Worm (Caenorhabditis elegans) whole organism, late embryonic: ENCODE results near the gene irk-2.
A peak's percentile ranks its signal among the peaks of the same experiment; 100 is the strongest.

Experiments used
- C08G9.2 ChIP-seq: sonication (generic microtip); optimal IDR thresholded peaks from 2 replicates; lab custom pipeline; 2016; ENCODE audit warnings: mild to moderate bottlenecking, missing genetic modification characterization, moderate library complexity, missing compliant biosample characterization
- F13H6.1 ChIP-seq: sonication (generic microtip); optimal IDR thresholded peaks from 2 replicates; lab custom pipeline; 2016; ENCODE audit warnings: missing genetic modification characterization, missing compliant biosample characterization
- K02D7.2 ChIP-seq: sonication (generic microtip); optimal IDR thresholded peaks from 2 replicates; lab custom pipeline; 2017; ENCODE audit warnings: mild to moderate bottlenecking, missing genetic modification characterization, missing compliant biosample characterization
- T23F11.4 ChIP-seq: fragments of 200-800 bp; sonication (Bioruptor generic); optimal IDR thresholded peaks from 2 replicates; lab custom pipeline; 2018; ENCODE audit warnings: mild to moderate bottlenecking, missing genetic modification characterization, missing compliant biosample characterization
- ahr-1 ChIP-seq: sonication (generic microtip); optimal IDR thresholded peaks from 2 replicates; lab custom pipeline; 2016; ENCODE audit warnings: missing genetic modification characterization, missing compliant biosample characterization
- ama-1 ChIP-seq: fragments of 150-350 bp; optimal IDR thresholded peaks from 2 replicates; lab custom pipeline; 2014
- ceh-18 ChIP-seq: sonication (generic microtip); optimal IDR thresholded peaks from 2 replicates; lab custom pipeline; 2016; ENCODE audit warnings: missing genetic modification characterization, missing compliant biosample characterization
- ceh-19 ChIP-seq: fragments of 200-800 bp; sonication (Bioruptor generic); optimal IDR thresholded peaks from 2 replicates; lab custom pipeline; 2018; ENCODE audit warnings: mild to moderate bottlenecking, missing genetic modification characterization, missing compliant biosample characterization
- ceh-22 ChIP-seq: sonication (generic microtip); optimal IDR thresholded peaks from 2 replicates; lab custom pipeline; 2017; ENCODE audit warnings: missing biosample characterization, missing genetic modification characterization
- ceh-24 ChIP-seq: sonication (generic microtip); optimal IDR thresholded peaks from 2 replicates; lab custom pipeline; 2016; ENCODE audit warnings: mild to moderate bottlenecking, missing genetic modification characterization, missing compliant biosample characterization
- ceh-30 ChIP-seq: fragments of 150-350 bp; optimal IDR thresholded peaks from 2 replicates; lab custom pipeline; 2014; ENCODE audit warnings: missing biosample characterization, missing genetic modification characterization
- ceh-31 ChIP-seq: sonication (generic microtip); optimal IDR thresholded peaks from 2 replicates; lab custom pipeline; 2016; ENCODE audit warnings: missing genetic modification characterization, missing compliant biosample characterization
- ceh-34 ChIP-seq: sonication (generic microtip); optimal IDR thresholded peaks from 2 replicates; lab custom pipeline; 2016; ENCODE audit warnings: mild to moderate bottlenecking, missing genetic modification characterization, missing compliant biosample characterization
- ceh-45 ChIP-seq: fragments of 200-800 bp; sonication (Bioruptor generic); IDR thresholded peaks from 2 replicates; pipeline ENCODE4 v1.3.6; 2022; ENCODE audit warnings: missing genetic modification reagents, missing genetic modification characterization, missing compliant biosample characterization
- ceh-48 ChIP-seq: sonication (generic microtip); optimal IDR thresholded peaks from 2 replicates; lab custom pipeline; 2016; ENCODE audit warnings: missing genetic modification characterization, inconsistent platforms, missing compliant biosample characterization
- ceh-9 ChIP-seq: sonication (generic microtip); optimal IDR thresholded peaks from 2 replicates; lab custom pipeline; 2016; ENCODE audit warnings: mild to moderate bottlenecking, missing genetic modification characterization, inconsistent platforms, missing compliant biosample characterization
- che-1 ChIP-seq: sonication (generic microtip); optimal IDR thresholded peaks from 2 replicates; lab custom pipeline; 2016; ENCODE audit warnings: mild to moderate bottlenecking, missing genetic modification characterization, missing compliant biosample characterization
- dmd-4 ChIP-seq: sonication (generic microtip); optimal IDR thresholded peaks from 2 replicates; lab custom pipeline; 2016; ENCODE audit warnings: borderline replicate concordance, missing genetic modification characterization, missing compliant biosample characterization
- elt-2 ChIP-seq: sonication (generic microtip); optimal IDR thresholded peaks from 2 replicates; lab custom pipeline; 2016; ENCODE audit warnings: missing genetic modification reagents, missing genetic modification characterization, missing compliant biosample characterization
- eyg-1 ChIP-seq: sonication (generic microtip); optimal IDR thresholded peaks from 2 replicates; lab custom pipeline; 2016; ENCODE audit warnings: missing genotype, missing genetic modification characterization, missing compliant biosample characterization
- fkh-10 ChIP-seq: fragments of 150-350 bp; optimal IDR thresholded peaks from 2 replicates; lab custom pipeline; 2014; ENCODE audit warnings: missing biosample characterization, missing genetic modification reagents, missing genetic modification characterization
- gmeb-2 ChIP-seq: sonication (generic microtip); optimal IDR thresholded peaks from 2 replicates; lab custom pipeline; 2016; ENCODE audit warnings: missing genetic modification characterization, inconsistent platforms, missing compliant biosample characterization
- hlh-15 ChIP-seq: sonication (generic microtip); optimal IDR thresholded peaks from 2 replicates; lab custom pipeline; 2016; ENCODE audit warnings: missing genetic modification characterization, missing compliant biosample characterization
- hlh-30 ChIP-seq: sonication (generic microtip); optimal IDR thresholded peaks from 2 replicates; lab custom pipeline; 2017; ENCODE audit warnings: antibody characterized with exemption, missing genetic modification characterization, missing compliant biosample characterization; ENCODE audit not compliant: insufficient read depth
- hlh-8 ChIP-seq: sonication (generic microtip); optimal IDR thresholded peaks from 2 replicates; lab custom pipeline; 2016; ENCODE audit warnings: missing genotype, missing genetic modification characterization, missing compliant biosample characterization
- lim-6 ChIP-seq: sonication (generic microtip); optimal IDR thresholded peaks from 2 replicates; lab custom pipeline; 2016; ENCODE audit warnings: missing genetic modification characterization, missing compliant biosample characterization
- lin-11 ChIP-seq: fragments of 200-800 bp; sonication (Bioruptor generic); optimal IDR thresholded peaks from 2 replicates; lab custom pipeline; 2018; ENCODE audit warnings: mild to moderate bottlenecking, missing genetic modification characterization, missing compliant biosample characterization
- mec-3 ChIP-seq: sonication (generic microtip); optimal IDR thresholded peaks from 2 replicates; lab custom pipeline; 2016; ENCODE audit warnings: borderline replicate concordance, missing genetic modification characterization, missing compliant biosample characterization
- nfya-1 ChIP-seq: sonication (generic microtip); optimal IDR thresholded peaks from 2 replicates; lab custom pipeline; 2017; ENCODE audit warnings: missing genetic modification characterization, mild to moderate bottlenecking, missing compliant biosample characterization, antibody characterized with exemption, moderate library complexity
- nhr-11 ChIP-seq: fragments of 150-350 bp; optimal IDR thresholded peaks from 2 replicates; lab custom pipeline; 2014; ENCODE audit warnings: missing biosample characterization, missing genetic modification characterization
- nhr-232 ChIP-seq: sonication (generic microtip); optimal IDR thresholded peaks from 2 replicates; lab custom pipeline; 2016; ENCODE audit warnings: missing genetic modification characterization, missing compliant biosample characterization
- npax-4 ChIP-seq: sonication (generic microtip); optimal IDR thresholded peaks from 2 replicates; lab custom pipeline; 2016; ENCODE audit warnings: missing genetic modification characterization, missing compliant biosample characterization
- pag-3 ChIP-seq: sonication (generic microtip); optimal IDR thresholded peaks from 2 replicates; lab custom pipeline; 2016; ENCODE audit warnings: missing compliant biosample characterization, missing genetic modification characterization, borderline replicate concordance
- pat-9 ChIP-seq: fragments of 200-800 bp; sonication (Bioruptor generic); optimal IDR thresholded peaks from 2 replicates; lab custom pipeline; 2018; ENCODE audit warnings: mild to moderate bottlenecking, missing genetic modification characterization, moderate library complexity, missing compliant biosample characterization
- pax-1 ChIP-seq: fragments of 150-350 bp; optimal IDR thresholded peaks from 2 replicates; lab custom pipeline; 2014; ENCODE audit warnings: missing biosample characterization, missing genetic modification characterization
- ref-2 ChIP-seq: sonication (generic microtip); optimal IDR thresholded peaks from 2 replicates; lab custom pipeline; 2016; ENCODE audit warnings: missing genetic modification characterization, missing compliant biosample characterization
- rnt-1 ChIP-seq: sonication (generic microtip); optimal IDR thresholded peaks from 2 replicates; lab custom pipeline; 2016; ENCODE audit warnings: missing genetic modification characterization, missing compliant biosample characterization
- sdc-2 ChIP-seq: sonication (generic microtip); optimal IDR thresholded peaks from 2 replicates; lab custom pipeline; 2016; ENCODE audit warnings: missing genotype, missing genetic modification characterization, missing compliant biosample characterization
- sox-4 ChIP-seq: sonication (generic microtip); optimal IDR thresholded peaks from 2 replicates; lab custom pipeline; 2017; ENCODE audit warnings: mild to moderate bottlenecking, missing genetic modification characterization, inconsistent platforms, missing compliant biosample characterization
- syd-9 ChIP-seq: sonication (generic microtip); optimal IDR thresholded peaks from 2 replicates; lab custom pipeline; 2016; ENCODE audit warnings: mild to moderate bottlenecking, missing genetic modification characterization, moderate library complexity, missing compliant biosample characterization
- tbx-7 ChIP-seq: sonication (generic microtip); optimal IDR thresholded peaks from 2 replicates; lab custom pipeline; 2016; ENCODE audit warnings: missing genotype, missing genetic modification characterization, missing compliant biosample characterization
- ttx-3 ChIP-seq: sonication (generic microtip); optimal IDR thresholded peaks from 2 replicates; lab custom pipeline; 2016; ENCODE audit warnings: missing genetic modification reagents, missing genetic modification characterization, missing compliant biosample characterization
- unc-42 ChIP-seq: sonication (generic microtip); optimal IDR thresholded peaks from 2 replicates; lab custom pipeline; 2016; ENCODE audit warnings: missing genotype, missing genetic modification characterization, missing compliant biosample characterization
- unc-55 ChIP-seq: sonication (generic microtip); optimal IDR thresholded peaks from 2 replicates; lab custom pipeline; 2017; ENCODE audit warnings: missing biosample characterization, missing genetic modification reagents, missing genetic modification characterization

irk-2 gene

DNA sequence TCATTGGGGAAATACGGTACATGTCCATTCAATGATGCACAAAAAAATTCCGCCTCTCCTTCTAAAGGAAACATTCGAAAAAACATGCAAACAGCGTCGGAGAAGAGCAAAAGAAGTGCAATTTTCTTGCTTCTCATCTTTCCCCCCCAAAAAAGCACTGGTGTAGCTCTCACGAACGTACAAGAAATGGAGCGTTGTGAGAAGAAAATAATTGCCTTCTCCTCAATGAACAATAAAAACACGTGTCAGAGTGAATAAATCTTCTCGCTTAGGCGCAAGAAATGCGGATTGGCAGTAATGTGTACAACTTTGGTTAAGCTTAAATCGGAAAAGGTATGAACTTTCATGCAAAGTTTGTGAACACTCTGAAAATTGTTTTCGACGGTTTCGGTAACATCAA is 34.0 kb upstream of the irk-2 start:
- TF ChIP-seq ceh-22 (tag; lab: Kevin White, UChicago) (no peak), T23F11.4 (GFP tag; lab: Kevin White, UChicago) (no peak), nhr-11 (tag; lab: Kevin White, UChicago) (no peak), unc-42 (tag; lab: Kevin White, UChicago) (no peak), pag-3 (tag; lab: Kevin White, UChicago) (no peak), hlh-15 (tag; lab: Kevin White, UChicago) (no peak)

DNA sequence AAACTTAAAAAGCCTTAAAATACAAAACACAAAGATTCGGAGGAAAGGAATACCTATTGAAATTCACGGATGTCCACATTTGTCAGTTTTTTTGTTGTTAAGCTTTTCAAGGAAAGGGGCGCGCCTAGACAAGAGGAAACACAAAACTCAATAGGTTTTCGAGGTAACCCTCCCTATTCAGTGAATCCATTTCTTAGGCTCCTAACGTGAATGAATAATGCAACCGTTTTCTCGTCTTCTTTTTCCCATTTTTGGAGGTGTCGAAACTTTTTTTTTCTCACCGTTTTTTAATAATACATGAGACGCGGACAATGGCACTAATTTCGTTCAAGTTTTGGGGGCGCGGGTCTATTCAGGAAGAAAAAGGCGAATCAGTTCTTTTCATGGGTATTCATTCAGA is 22.7 kb upstream of the irk-2 start:
- TF ChIP-seq lim-6 (tag; lab: Kevin White, UChicago) (no peak), syd-9 (tag; lab: Kevin White, UChicago) (no peak), npax-4 (tag; lab: Kevin White, UChicago) (no peak), pat-9 (tag; lab: Kevin White, UChicago) (no peak), ceh-31 (tag; lab: Kevin White, UChicago) (peak; percentile 51)

- TF ChIP-seq nhr-11 (tag; lab: Kevin White, UChicago), result no peak
- no peak for TF ChIP-seq F13H6.1 (tag; lab: Kevin White, UChicago)
- no peak for TF ChIP-seq che-1
- no peak for TF ChIP-seq gmeb-2 (tag; lab: Kevin White, UChicago)
- no peak for TF ChIP-seq ceh-19
- TF ChIP-seq mec-3 (tag; lab: Kevin White, UChicago), result no peak
Observed at ce11 chrX:735572-735971, 21.3 kb upstream of the irk-2 start, which contains the start of gene npr-19. TSS of gene npr-19 (minus strand) at chrX:735672.

ce11 chrX:729062-729461 is 14.8 kb upstream of the irk-2 start:
- TF ChIP-seq hlh-30 (tag; lab: Kevin White, UChicago) (no peak), ceh-30 (tag; lab: Kevin White, UChicago) (no peak), elt-2 (peak; percentile 94), tbx-7 (tag; lab: Kevin White, UChicago) (no peak), C08G9.2 (tag; lab: Kevin White, UChicago) (no peak), che-1 (no peak), unc-55 (no peak), ceh-19 (no peak)

ce11 chrX:727737-728136 is 13.4 kb upstream of the irk-2 start:
- TF ChIP-seq fkh-10 (GFP tag; lab: Kevin White, UChicago) (no peak), nfya-1 (tag; lab: Kevin White, UChicago) (peak; percentile 90), ceh-48 (tag; lab: Kevin White, UChicago) (peak; percentile 88), ceh-9 (tag; lab: Kevin White, UChicago) (no peak), K02D7.2 (tag; lab: Kevin White, UChicago) (no peak), ama-1 (lab: Kevin White, UChicago) (no peak), nhr-232 (tag; lab: Kevin White, UChicago) (no peak), nhr-11 (tag; lab: Kevin White, UChicago) (no peak), pag-3 (tag; lab: Kevin White, UChicago) (no peak), ceh-18 (tag; lab: Kevin White, UChicago) (peak; percentile 23), dmd-4 (tag; lab: Kevin White, UChicago) (no peak), ref-2 (tag; lab: Kevin White, UChicago) (peak; percentile 79), rnt-1 (peak; percentile 87), hlh-30 (tag; lab: Kevin White, UChicago) (peak; percentile 60), eyg-1 (tag; lab: Kevin White, UChicago) (peak; percentile 60), lin-11 (tag; lab: Kevin White, UChicago) (no peak), ceh-45 (GFP tag; lab: Robert Waterston, UW) (no peak), sdc-2 (tag; lab: Kevin White, UChicago) (peak; percentile 90), elt-2 (peak; percentile 42), ceh-34 (tag; lab: Kevin White, UChicago) (peak; percentile 85), ahr-1 (tag; lab: Kevin White, UChicago) (no peak), ceh-31 (tag; lab: Kevin White, UChicago) (peak; percentile 90), hlh-8 (tag; lab: Kevin White, UChicago) (peak; percentile 69), F13H6.1 (tag; lab: Kevin White, UChicago) (peak; percentile 56), ceh-24 (no peak), ttx-3 (tag; lab: Kevin White, UChicago) (no peak), ceh-19 (no peak), gmeb-2 (tag; lab: Kevin White, UChicago) (no peak), ceh-30 (tag; lab: Kevin White, UChicago) (no peak), sox-4 (tag; lab: Kevin White, UChicago) (no peak), unc-55 (peak; percentile 43), pax-1 (tag; lab: Kevin White, UChicago) (peak; percentile 49)
